Worm (Caenorhabditis elegans) whole organism, midembryonic: ENCODE results near the gene syx-16.
A peak's percentile ranks its signal among the peaks of the same experiment; 100 is the strongest.

Source experiments
- T22C8.4 ChIP-seq: fragments of 200-800 bp; sonication (Bioruptor generic); IDR thresholded peaks from 2 replicates; pipeline ENCODE4 v1.3.6; 2022; ENCODE audit warnings: missing genetic modification characterization, missing compliant biosample characterization
- cog-1 ChIP-seq: sonication (generic microtip); optimal IDR thresholded peaks from 2 replicates; lab custom pipeline; 2016; ENCODE audit warnings: missing genetic modification characterization, missing compliant biosample characterization
- flt-1 ChIP-seq: fragments of 200-800 bp; sonication (Bioruptor generic); IDR thresholded peaks from 2 replicates; pipeline ENCODE4 v1.3.6; 2022; ENCODE audit warnings: missing genetic modification characterization, missing compliant biosample characterization
- klf-2 ChIP-seq: fragments of 200-800 bp; sonication (Bioruptor generic); conservative IDR thresholded peaks from 2 replicates; pipeline ENCODE4 v1.3.6; 2022; ENCODE audit warnings: missing genetic modification reagents, missing genetic modification characterization, missing compliant biosample characterization
- med-1 ChIP-seq: sonication (generic microtip); optimal IDR thresholded peaks from 2 replicates; lab custom pipeline; 2017; ENCODE audit warnings: missing genetic modification characterization, mild to moderate bottlenecking, missing compliant biosample characterization, antibody characterized with exemption, missing genetic modification reagents; ENCODE audit not compliant: insufficient read depth
- ref-1 ChIP-seq: fragments of 200-800 bp; sonication (Bioruptor generic); conservative IDR thresholded peaks from 2 replicates; pipeline ENCODE4 v1.3.6; 2022; ENCODE audit warnings: missing genetic modification reagents, missing genetic modification characterization, missing compliant biosample characterization
- tab-1 ChIP-seq: fragments of 200-800 bp; sonication (Bioruptor generic); IDR thresholded peaks from 2 replicates; pipeline ENCODE4 v1.3.6; 2022; ENCODE audit warnings: missing genetic modification characterization, missing compliant biosample characterization
- ztf-23 ChIP-seq: fragments of 200-800 bp; sonication (Bioruptor generic); IDR thresholded peaks from 2 replicates; pipeline ENCODE4 v1.3.6; 2022; ENCODE audit warnings: missing genetic modification reagents, missing genetic modification characterization, missing compliant biosample characterization
- ztf-29 ChIP-seq: fragments of 200-800 bp; sonication (Bioruptor generic); IDR thresholded peaks from 2 replicates; pipeline ENCODE4 v1.3.6; 2022; ENCODE audit warnings: missing genetic modification reagents, missing genetic modification characterization, missing compliant biosample characterization

The syx-16 gene

ce11 chrIII:5230415-5230814 lies 21.5 kb upstream of the syx-16 start, which contains the start of gene prmt-5:
TSS of gene prmt-5 (plus strand) at chrIII:5230555.
- TF ChIP-seq cog-1 (tag; lab: Kevin White, UChicago): no peak
- no peak for TF ChIP-seq flt-1 (GFP tag; lab: Robert Waterston, UW)
- TF ChIP-seq klf-2: no peak
- TF ChIP-seq ref-1 (GFP tag; lab: Robert Waterston, UW): no peak
- TF ChIP-seq ztf-29 (GFP tag; lab: Robert Waterston, UW): no peak
- no peak for TF ChIP-seq ztf-23 (GFP tag; lab: Robert Waterston, UW)
- TF ChIP-seq tab-1 (GFP tag; lab: Robert Waterston, UW): no peak
- TF ChIP-seq T22C8.4 (GFP tag; lab: Robert Waterston, UW): no peak
- TF ChIP-seq med-1 (GFP tag; lab: Kevin White, UChicago): no peak

ce11 chrIII:5229511-5230250 lies 20.8 kb upstream of the syx-16 start:
- no peak for TF ChIP-seq klf-2
- no peak for TF ChIP-seq tab-1 (GFP tag; lab: Robert Waterston, UW)
- TF ChIP-seq ref-1 (GFP tag; lab: Robert Waterston, UW): no peak
- no peak for TF ChIP-seq flt-1 (GFP tag; lab: Robert Waterston, UW)
- TF ChIP-seq T22C8.4 (GFP tag; lab: Robert Waterston, UW): no peak
- no peak for TF ChIP-seq cog-1 (tag; lab: Kevin White, UChicago)
- no peak for TF ChIP-seq ztf-29 (GFP tag; lab: Robert Waterston, UW)
- TF ChIP-seq med-1 (GFP tag; lab: Kevin White, UChicago): no peak
- TF ChIP-seq ztf-23 (GFP tag; lab: Robert Waterston, UW): no peak

ce11 chrIII:5228839-5229238 lies 19.9 kb upstream of the syx-16 start:
- TF ChIP-seq tab-1 (GFP tag; lab: Robert Waterston, UW): no peak
- TF ChIP-seq flt-1 (GFP tag; lab: Robert Waterston, UW): no peak

- TF ChIP-seq med-1 (GFP tag; lab: Kevin White, UChicago) (peak; percentile 7), cog-1 (tag; lab: Kevin White, UChicago) (peak; percentile 25), klf-2 (no peak; the same call in 1 of the 2 replicates), ref-1 (GFP tag; lab: Robert Waterston, UW) (no peak), ztf-29 (GFP tag; lab: Robert Waterston, UW) (peak; percentile 72), ztf-23 (GFP tag; lab: Robert Waterston, UW) (peak; percentile 69; the same call in 1 of the 2 replicates), tab-1 (GFP tag; lab: Robert Waterston, UW) (no peak)
These were observed 19.0 kb upstream of the syx-16 start, which contains the start of the genes C34E10.12, C34E10.10 and atp-2 for ce11 chrIII:5227831-5228467. TSS of gene C34E10.12 (minus strand) at chrIII:5227881. TSS of gene C34E10.10 (minus strand) at chrIII:5227884. TSS of gene atp-2 (plus strand) at chrIII:5228417.

- no peak for TF ChIP-seq ztf-23 (GFP tag; lab: Robert Waterston, UW)
- TF ChIP-seq T22C8.4 (GFP tag; lab: Robert Waterston, UW): no peak
- no peak for TF ChIP-seq med-1 (GFP tag; lab: Kevin White, UChicago)
- TF ChIP-seq klf-2: no peak
- no peak for TF ChIP-seq cog-1 (tag; lab: Kevin White, UChicago)
- no peak for TF ChIP-seq ztf-29 (GFP tag; lab: Robert Waterston, UW)
These were observed 16.4 kb upstream of the syx-16 start, which contains the start of gene nex-1 for ce11 chrIII:5225321-5225720. TSS of gene nex-1 (plus strand) at chrIII:5225621.

- no peak for TF ChIP-seq ref-1 (GFP tag; lab: Robert Waterston, UW)
- no peak for TF ChIP-seq T22C8.4 (GFP tag; lab: Robert Waterston, UW)
- no peak for TF ChIP-seq flt-1 (GFP tag; lab: Robert Waterston, UW)
- TF ChIP-seq med-1 (GFP tag; lab: Kevin White, UChicago): no peak
- no peak for TF ChIP-seq cog-1 (tag; lab: Kevin White, UChicago)
- TF ChIP-seq klf-2: no peak
- TF ChIP-seq ztf-23 (GFP tag; lab: Robert Waterston, UW): no peak
- no peak for TF ChIP-seq ztf-29 (GFP tag; lab: Robert Waterston, UW)
- TF ChIP-seq tab-1 (GFP tag; lab: Robert Waterston, UW): no peak
These were observed 16.0 kb upstream of the syx-16 start for ce11 chrIII:5224908-5225307.

- TF ChIP-seq med-1 (GFP tag; lab: Kevin White, UChicago): no peak
- no peak for TF ChIP-seq klf-2
- no peak for TF ChIP-seq ztf-29 (GFP tag; lab: Robert Waterston, UW)
- no peak for TF ChIP-seq T22C8.4 (GFP tag; lab: Robert Waterston, UW)
- TF ChIP-seq tab-1 (GFP tag; lab: Robert Waterston, UW): no peak
- no peak for TF ChIP-seq ztf-23 (GFP tag; lab: Robert Waterston, UW)
- TF ChIP-seq cog-1 (tag; lab: Kevin White, UChicago): no peak
- no peak for TF ChIP-seq ref-1 (GFP tag; lab: Robert Waterston, UW)
- TF ChIP-seq flt-1 (GFP tag; lab: Robert Waterston, UW): no peak
These were observed 13.9 kb upstream of the syx-16 start for ce11 chrIII:5222777-5223176.

ce11 chrIII:5221820-5222219 lies 12.9 kb upstream of the syx-16 start:
- no peak for TF ChIP-seq med-1 (GFP tag; lab: Kevin White, UChicago)
- no peak for TF ChIP-seq ztf-23 (GFP tag; lab: Robert Waterston, UW)

- TF ChIP-seq med-1 (GFP tag; lab: Kevin White, UChicago): no peak
- TF ChIP-seq flt-1 (GFP tag; lab: Robert Waterston, UW): no peak
- no peak for TF ChIP-seq klf-2
- no peak for TF ChIP-seq T22C8.4 (GFP tag; lab: Robert Waterston, UW)
- TF ChIP-seq ztf-29 (GFP tag; lab: Robert Waterston, UW): no peak
These were observed 9.8 kb upstream of the syx-16 start, which contains the start of gene ZC155.2 for ce11 chrIII:5218687-5219086. TSS of gene ZC155.2 (plus strand) at chrIII:5218987.
